Fruit fly (Drosophila melanogaster) whole organism, embryonic: ENCODE results near the gene CG44000.

ENCODE experiments used
- C15 ChIP-seq: fragments of 200-800 bp; sonication (Bioruptor generic); IDR thresholded peaks from 3 replicates; pipeline ENCODE4 v1.3.6; 2022; ENCODE audit warnings: missing biosample characterization, missing genetic modification characterization
- CG10209 ChIP-seq: fragments of 200-800 bp; sonication (Bioruptor generic); optimal IDR thresholded peaks from 3 replicates; lab custom pipeline; 2017; ENCODE audit warnings: missing biosample characterization, mild to moderate bottlenecking, missing genetic modification characterization, missing genetic modification reagents
- CG11456 ChIP-seq: fragments of 200-800 bp; sonication (Bioruptor generic); IDR thresholded peaks from 3 replicates; pipeline ENCODE4 v1.3.6; 2022; ENCODE audit warnings: missing biosample characterization, missing genetic modification characterization
- CG12659 ChIP-seq: fragments of 200-800 bp; sonication (Bioruptor generic); optimal IDR thresholded peaks from 3 replicates; lab custom pipeline; 2017; ENCODE audit warnings: mild to moderate bottlenecking, missing biosample characterization, missing genetic modification reagents, missing genetic modification characterization
- CG12744 ChIP-seq: fragments of 200-800 bp; sonication (Bioruptor generic); optimal IDR thresholded peaks from 2 replicates; lab custom pipeline; 2016; ENCODE audit warnings: missing biosample characterization, missing genetic modification characterization
- CG14050 ChIP-seq: fragments of 200-800 bp; sonication (Bioruptor generic); IDR thresholded peaks from 3 replicates; pipeline ENCODE4 v1.3.6; 2022; ENCODE audit warnings: missing biosample characterization, missing genetic modification characterization
- CG14860 ChIP-seq: fragments of 200-800 bp; sonication (Bioruptor generic); IDR thresholded peaks from 3 replicates; pipeline ENCODE4 v1.3.6; 2022; ENCODE audit warnings: missing biosample characterization, missing genetic modification characterization; ENCODE audit not compliant: partially characterized antibody
- CG15073 ChIP-seq: fragments of 200-800 bp; sonication (Bioruptor generic); optimal IDR thresholded peaks from 2 replicates; lab custom pipeline; 2016; ENCODE audit warnings: missing biosample characterization, missing genetic modification characterization
- CG1603 ChIP-seq: fragments of 200-800 bp; sonication (Bioruptor generic); optimal IDR thresholded peaks from 2 replicates; lab custom pipeline; 2019; ENCODE audit warnings: missing biosample characterization, mild to moderate bottlenecking, missing genetic modification characterization, moderate library complexity
- CG17186 ChIP-seq: fragments of 200-800 bp; sonication (Bioruptor generic); optimal IDR thresholded peaks from 3 replicates; lab custom pipeline; 2017; ENCODE audit warnings: missing biosample characterization, missing genetic modification reagents, missing genetic modification characterization
- CG1792 ChIP-seq: fragments of 200-800 bp; sonication (Bioruptor generic); optimal IDR thresholded peaks from 2 replicates; lab custom pipeline; 2016; ENCODE audit warnings: missing biosample characterization, missing genetic modification characterization
- CG18011 ChIP-seq: fragments of 200-800 bp; sonication (Bioruptor generic); optimal IDR thresholded peaks from 2 replicates; lab custom pipeline; 2017; ENCODE audit warnings: missing biosample characterization, missing genetic modification characterization, mild to moderate bottlenecking, moderate library complexity, missing genotype
- CG18599 ChIP-seq: fragments of 200-800 bp; sonication (Bioruptor generic); optimal IDR thresholded peaks from 3 replicates; lab custom pipeline; 2017; ENCODE audit warnings: missing biosample characterization, missing genetic modification characterization, mild to moderate bottlenecking, moderate library complexity, missing genetic modification reagents
- CG3838 ChIP-seq: fragments of 200-800 bp; sonication (Bioruptor generic); optimal IDR thresholded peaks from 3 replicates; lab custom pipeline; 2016; ENCODE audit warnings: missing biosample characterization, missing genetic modification characterization
- CG3995 ChIP-seq: fragments of 200-800 bp; sonication (Bioruptor generic); optimal IDR thresholded peaks from 3 replicates; lab custom pipeline; 2016; ENCODE audit warnings: missing biosample characterization, missing genetic modification characterization
- CG4730 ChIP-seq: fragments of 200-800 bp; sonication (Bioruptor generic); IDR thresholded peaks from 2 replicates; pipeline ENCODE4 v1.3.6; 2022; ENCODE audit warnings: missing biosample characterization, missing genetic modification characterization
- CG6689 ChIP-seq: fragments of 200-800 bp; sonication (Bioruptor generic); IDR thresholded peaks from 2 replicates; pipeline ENCODE4 v1.3.6; 2022; ENCODE audit warnings: missing biosample characterization, missing genetic modification characterization
- CG6791 ChIP-seq: fragments of 200-800 bp; sonication (Bioruptor generic); IDR thresholded peaks from 3 replicates; pipeline ENCODE4 v1.3.6; 2022; ENCODE audit warnings: missing biosample characterization, missing genetic modification characterization; ENCODE audit not compliant: partially characterized antibody
- CG7786 ChIP-seq: fragments of 200-800 bp; sonication (Bioruptor generic); optimal IDR thresholded peaks from 2 replicates; lab custom pipeline; 2016; ENCODE audit warnings: missing biosample characterization, missing genetic modification characterization
- CG9437 ChIP-seq: fragments of 200-800 bp; sonication (Bioruptor generic); optimal IDR thresholded peaks from 2 replicates; lab custom pipeline; 2018; ENCODE audit warnings: missing biosample characterization, mild to moderate bottlenecking, missing genetic modification characterization
- CG9932 ChIP-seq: fragments of 200-800 bp; sonication (Bioruptor generic); IDR thresholded peaks from 2 replicates; pipeline ENCODE4 v1.3.6; 2022; ENCODE audit warnings: missing biosample characterization, missing genetic modification characterization
- CoRest ChIP-seq: fragments of 200-800 bp; sonication (Bioruptor generic); optimal IDR thresholded peaks from 3 replicates; lab custom pipeline; 2018; ENCODE audit warnings: missing biosample characterization, mild to moderate bottlenecking, missing genetic modification characterization, moderate library complexity
- CrebB ChIP-seq: fragments of 200-800 bp; sonication (Bioruptor generic); optimal IDR thresholded peaks from 3 replicates; lab custom pipeline; 2018; ENCODE audit warnings: missing biosample characterization, mild to moderate bottlenecking, missing genetic modification characterization
- Dref ChIP-seq: fragments of 200-800 bp; sonication (Bioruptor generic); IDR thresholded peaks from 2 replicates; pipeline ENCODE4 v1.3.6; 2022; ENCODE audit warnings: missing biosample characterization, missing genetic modification characterization
- Elba2 ChIP-seq: fragments of 200-800 bp; sonication (Bioruptor generic); optimal IDR thresholded peaks from 3 replicates; lab custom pipeline; 2016; ENCODE audit warnings: missing biosample characterization, missing genetic modification characterization
- Fer1 ChIP-seq: fragments of 200-800 bp; sonication (Bioruptor generic); optimal IDR thresholded peaks from 2 replicates; lab custom pipeline; 2017; ENCODE audit warnings: missing biosample characterization, mild to moderate bottlenecking, missing genetic modification characterization
- H2.0 ChIP-seq: fragments of 200-800 bp; sonication (Bioruptor generic); IDR thresholded peaks from 2 replicates; pipeline ENCODE4 v1.3.6; 2022; ENCODE audit warnings: missing biosample characterization, missing genetic modification characterization
- Med ChIP-seq: fragments of 200-800 bp; sonication (Bioruptor generic); peaks from one replicate; lab custom pipeline; 2016; ENCODE audit warnings: missing biosample characterization, missing genetic modification characterization, mild to moderate bottlenecking, inconsistent platforms, moderate library complexity
- NFAT ChIP-seq: fragments of 200-800 bp; sonication (Bioruptor generic); IDR thresholded peaks from 2 replicates; pipeline ENCODE4 v1.3.6; 2022; ENCODE audit warnings: missing biosample characterization, missing genetic modification characterization
- Sry-β ChIP-seq: fragments of 200-800 bp; sonication (Bioruptor generic); optimal IDR thresholded peaks from 2 replicates; lab custom pipeline; 2018; ENCODE audit warnings: missing biosample characterization, mild to moderate bottlenecking, missing genetic modification characterization, moderate library complexity
- Stat92E ChIP-seq, 3 experiments: fragments of >200 bp in 2 of 3; fragments of 200-800 bp in 1 of 3; sonication (Bioruptor generic) in 1 of 3; optimal IDR thresholded peaks; 2 replicates each; lab custom pipeline; 2017 to 2019; ENCODE audit warnings: missing biosample characterization in 3 of 3, missing genetic modification characterization in 3 of 3, mild to moderate bottlenecking in 1 of 3, moderate library complexity in 1 of 3
- ap ChIP-seq: fragments of 200-800 bp; sonication (Bioruptor generic); IDR thresholded peaks from 2 replicates; pipeline ENCODE4 v1.3.6; 2022; ENCODE audit warnings: missing biosample characterization, missing genetic modification characterization
- ara ChIP-seq: fragments of 200-800 bp; sonication (Bioruptor generic); IDR thresholded peaks from 2 replicates; pipeline ENCODE4 v1.3.6; 2022; ENCODE audit warnings: missing biosample characterization, missing genetic modification characterization
- bab2 ChIP-seq: fragments of 200-800 bp; sonication (Bioruptor generic); optimal IDR thresholded peaks from 2 replicates; lab custom pipeline; 2016; ENCODE audit warnings: missing biosample characterization, missing genetic modification characterization
- bbx ChIP-seq: fragments of 200-800 bp; sonication (Bioruptor generic); IDR thresholded peaks from 2 replicates; pipeline ENCODE4 v1.3.6; 2022; ENCODE audit warnings: missing biosample characterization, missing genetic modification characterization; ENCODE audit not compliant: partially characterized antibody
- chinmo ChIP-seq: fragments of 200-800 bp; sonication (Bioruptor generic); IDR thresholded peaks from 4 replicates; pipeline ENCODE4 v1.3.6; 2022; ENCODE audit warnings: missing biosample characterization, missing genetic modification characterization; ENCODE audit not compliant: partially characterized antibody
- corto ChIP-seq: fragments of 200-800 bp; sonication (Bioruptor generic); optimal IDR thresholded peaks from 2 replicates; lab custom pipeline; 2016; ENCODE audit warnings: missing biosample characterization, mild to moderate bottlenecking, missing genetic modification characterization, moderate library complexity
- crol ChIP-seq: fragments of 200-800 bp; sonication (Bioruptor generic); IDR thresholded peaks from 2 replicates; pipeline ENCODE4 v1.3.6; 2022; ENCODE audit warnings: missing biosample characterization, missing genetic modification characterization
- danr ChIP-seq: fragments of 200-800 bp; sonication (Bioruptor generic); IDR thresholded peaks from 2 replicates; pipeline ENCODE4 v1.3.6; 2022; ENCODE audit warnings: missing biosample characterization, missing genetic modification characterization
- dmrt11E ChIP-seq: fragments of 200-800 bp; sonication (Bioruptor generic); optimal IDR thresholded peaks from 3 replicates; lab custom pipeline; 2018; ENCODE audit warnings: missing biosample characterization, mild to moderate bottlenecking, missing genetic modification characterization, moderate library complexity
- ems ChIP-seq: fragments of 200-800 bp; sonication (Bioruptor generic); optimal IDR thresholded peaks from 3 replicates; lab custom pipeline; 2016; ENCODE audit warnings: missing biosample characterization, missing genetic modification characterization
- esg ChIP-seq: fragments of 200-800 bp; sonication (Bioruptor generic); conservative IDR thresholded peaks from 2 replicates; pipeline ENCODE4 v1.3.6; 2022; ENCODE audit warnings: missing biosample characterization, missing genetic modification characterization
- hkb ChIP-seq, 2 experiments: fragments of 200-800 bp in 1 of 2; fragments of >200 bp in 1 of 2; sonication (Bioruptor generic) in 1 of 2; IDR thresholded peaks in 1 of 2; optimal IDR thresholded peaks in 1 of 2; 2 replicates each; pipeline versions ENCODE4 v1.3.6 to Lab custom; 2017 to 2022; ENCODE audit warnings: missing biosample characterization in 1 of 2, missing genetic modification characterization in 1 of 2
- jing ChIP-seq: fragments of 200-800 bp; sonication (Bioruptor generic); optimal IDR thresholded peaks from 2 replicates; lab custom pipeline; 2018; ENCODE audit warnings: missing biosample characterization, mild to moderate bottlenecking, missing genetic modification characterization
- jumu ChIP-seq: fragments of 200-800 bp; sonication (Bioruptor generic); optimal IDR thresholded peaks from 3 replicates; lab custom pipeline; 2016; ENCODE audit warnings: missing biosample characterization, missing genetic modification characterization
- sens-2 ChIP-seq: fragments of 200-800 bp; sonication (Bioruptor generic); IDR thresholded peaks from 2 replicates; pipeline ENCODE4 v1.3.6; 2022; ENCODE audit warnings: missing biosample characterization, missing genetic modification characterization
- trh ChIP-seq: fragments of 200-800 bp; sonication (Bioruptor generic); optimal IDR thresholded peaks from 2 replicates; lab custom pipeline; 2016; ENCODE audit warnings: missing biosample characterization, missing genetic modification characterization
- vnd ChIP-seq: fragments of 200-800 bp; sonication (Bioruptor generic); IDR thresholded peaks from 3 replicates; pipeline ENCODE4 v1.3.6; 2022; ENCODE audit warnings: missing biosample characterization, missing genetic modification characterization; ENCODE audit not compliant: partially characterized antibody

The CG44000 gene

DNA sequence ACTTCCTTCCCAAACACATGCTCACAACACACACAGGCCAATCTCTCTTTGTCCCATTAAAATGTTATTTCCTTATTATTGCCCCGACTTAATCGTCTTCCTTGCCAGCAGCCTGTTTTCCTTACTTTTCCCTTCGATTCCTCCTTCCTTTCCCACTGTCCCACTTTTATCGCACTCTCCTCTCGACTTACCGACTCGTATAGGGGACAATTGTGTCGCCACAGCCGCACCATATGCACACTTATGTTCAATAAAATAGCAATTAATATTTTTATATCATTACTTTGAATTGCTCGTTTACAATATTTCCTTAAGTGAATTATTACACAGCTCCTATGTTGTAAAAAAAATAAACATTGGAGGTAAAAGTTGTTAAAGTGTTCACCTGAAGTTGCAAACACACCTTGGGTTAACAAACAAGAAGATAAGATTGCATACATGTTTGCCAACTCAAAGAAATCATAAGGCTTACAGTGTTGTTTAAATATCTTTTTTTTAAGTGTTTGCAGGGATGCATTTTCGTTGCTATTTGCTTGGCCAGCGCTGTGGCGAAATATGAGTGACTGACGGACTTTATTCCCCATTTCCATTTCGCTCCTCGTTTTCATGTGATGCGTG is 43.9 kb downstream of the CG44000 start (continued):
- TF ChIP-seq NFAT (GFP tag; lab: Robert Waterston, UW): no peak
- peak; percentile 76 for TF ChIP-seq CG9437 (GFP tag; lab: Kevin White, UChicago)
- TF ChIP-seq CG4730 (GFP tag; lab: Robert Waterston, UW): no peak
- TF ChIP-seq Elba2 (GFP tag; lab: Kevin White, UChicago): no peak
- TF ChIP-seq CG3838 (GFP tag; lab: Kevin White, UChicago): peak; percentile 47
- TF ChIP-seq CrebB (tag; lab: Kevin White, UChicago): peak; percentile 66
- peak; percentile 67 for TF ChIP-seq jing (GFP tag; lab: Kevin White, UChicago)
- TF ChIP-seq CG6689 (GFP tag; lab: Robert Waterston, UW): peak; percentile 73
- no peak for TF ChIP-seq Dref
- peak; percentile 51 for TF ChIP-seq trh (GFP tag; lab: Kevin White, UChicago)
- peak; percentile 63 for TF ChIP-seq ems (GFP tag; lab: Kevin White, UChicago)
- peak; percentile 47 for TF ChIP-seq CG9932
- TF ChIP-seq bbx (GFP tag; lab: Robert Waterston, UW): no peak
- peak; percentile 29 for TF ChIP-seq CG1792 (GFP tag; lab: Kevin White, UChicago)
- TF ChIP-seq C15 (GFP tag; lab: Robert Waterston, UW): no peak
- no peak for TF ChIP-seq CG6791 (GFP tag; lab: Robert Waterston, UW)
- peak; percentile 62 for TF ChIP-seq dmrt11E (tag; lab: Kevin White, UChicago)
- peak; percentile 50; the same call in 1 of the 2 replicates for TF ChIP-seq H2.0
- peak; percentile 53 for TF ChIP-seq CG12744 (GFP tag; lab: Kevin White, UChicago)
- TF ChIP-seq CG1603: peak; percentile 70
- TF ChIP-seq CG11456 (GFP tag; lab: Robert Waterston, UW): 0 out of 3 replicates have a peak, but pooled peaks have one; percentile 7
- TF ChIP-seq CG18599 (GFP tag; lab: Kevin White, UChicago): peak; percentile 89
- no peak for TF ChIP-seq ap (GFP tag; lab: Robert Waterston, UW)
- peak; percentile 10 for TF ChIP-seq CG17186
- peak; percentile 83 for TF ChIP-seq CoRest (tag; lab: Kevin White, UChicago)
- TF ChIP-seq CG14860 (GFP tag; lab: Robert Waterston, UW): no peak
- no peak for TF ChIP-seq vnd (GFP tag; lab: Robert Waterston, UW)
- peak; percentile 26; the same call in 1 of the 3 replicates for TF ChIP-seq CG14050 (GFP tag; lab: Robert Waterston, UW)
- TF ChIP-seq hkb (optimal IDR thresholded peaks at IDR 0.05; lab: Kevin White, UChicago): no peak
- peak; percentile 79 for TF ChIP-seq hkb (GFP tag; IDR thresholded peaks at IDR 0.05; lab: Robert Waterston, UW)
- TF ChIP-seq CG7786 (GFP tag; lab: Kevin White, UChicago): peak; percentile 60
- TF ChIP-seq Med (GFP tag; lab: Kevin White, UChicago): peak; percentile 93
- TF ChIP-seq Fer1: peak; percentile 86
- TF ChIP-seq CG10209 (GFP tag; lab: Kevin White, UChicago): peak; percentile 85
- peak; percentile 41 for TF ChIP-seq jumu (GFP tag; lab: Kevin White, UChicago)
- peak; percentile 53; the same call in 1 of the 2 replicates for TF ChIP-seq esg (GFP tag; lab: Robert Waterston, UW)
- peak; percentile 62; the same call in 1 of the 2 replicates for TF ChIP-seq ara (GFP tag; lab: Robert Waterston, UW)
- peak; percentile 13 for TF ChIP-seq CG15073 (GFP tag; lab: Kevin White, UChicago)
- TF ChIP-seq crol (GFP tag; lab: Robert Waterston, UW): 0 out of 2 replicates have a peak, but pooled peaks have one; percentile 29
- TF ChIP-seq CG12659 (GFP tag; lab: Kevin White, UChicago): peak; percentile 77
- TF ChIP-seq CG3995 (GFP tag; lab: Kevin White, UChicago): no peak
- TF ChIP-seq corto (GFP tag; lab: Kevin White, UChicago): peak; percentile 54
- no peak for TF ChIP-seq chinmo (GFP tag; lab: Robert Waterston, UW)
- TF ChIP-seq sens-2: no peak
- peak; percentile 19 for TF ChIP-seq CG18011 (GFP tag; lab: Kevin White, UChicago)
- no peak for TF ChIP-seq Stat92E (GFP tag; optimal IDR thresholded peaks at IDR 0.05; lab: Kevin White, UChicago)
- peak; percentile 71 for TF ChIP-seq bab2
- TF ChIP-seq Sry-β: peak; percentile 25
- peak; percentile 42; the same call in 1 of the 2 replicates for TF ChIP-seq danr
